Worm (Caenorhabditis elegans) whole organism, L4 larva: ENCODE data around the gene msp-45.
A peak's percentile ranks its signal among the peaks of the same experiment; 100 is the strongest.

Source experiments
- dmd-6 ChIP-seq: fragments of 200-800 bp; sonication (Bioruptor generic); IDR thresholded peaks from 2 replicates; pipeline ENCODE4 v1.3.6; 2022; ENCODE audit warnings: missing genetic modification reagents, missing genetic modification characterization, missing compliant biosample characterization
- egl-27 ChIP-seq: sonication (generic microtip); optimal IDR thresholded peaks from 3 replicates; lab custom pipeline; 2017; ENCODE audit warnings: missing biosample characterization, missing genetic modification reagents, missing genetic modification characterization
- nhr-11 ChIP-seq: fragments of 150-350 bp; optimal IDR thresholded peaks from 2 replicates; lab custom pipeline; 2014; ENCODE audit warnings: missing biosample characterization, missing genetic modification characterization
- unc-39 ChIP-seq: sonication (generic microtip); optimal IDR thresholded peaks from 2 replicates; lab custom pipeline; 2017; ENCODE audit warnings: missing biosample characterization, missing genetic modification characterization
- unc-62 ChIP-seq, 3 experiments: fragments of 150-350 bp in 1 of 3; sonication (generic microtip); optimal IDR thresholded peaks in 2 of 3; peaks in 1 of 3; 1 replicate in 1 of 3; 2 replicates in 2 of 3; lab custom pipeline; 2014 to 2017; ENCODE audit warnings: missing biosample characterization in 3 of 3, missing genetic modification characterization in 3 of 3, missing genetic modification reagents in 3 of 3, missing genotype in 1 of 3
- ztf-11 ChIP-seq: fragments of 150-350 bp; optimal IDR thresholded peaks from 2 replicates; lab custom pipeline; 2014; ENCODE audit warnings: missing biosample characterization, missing genetic modification characterization

DNA sequence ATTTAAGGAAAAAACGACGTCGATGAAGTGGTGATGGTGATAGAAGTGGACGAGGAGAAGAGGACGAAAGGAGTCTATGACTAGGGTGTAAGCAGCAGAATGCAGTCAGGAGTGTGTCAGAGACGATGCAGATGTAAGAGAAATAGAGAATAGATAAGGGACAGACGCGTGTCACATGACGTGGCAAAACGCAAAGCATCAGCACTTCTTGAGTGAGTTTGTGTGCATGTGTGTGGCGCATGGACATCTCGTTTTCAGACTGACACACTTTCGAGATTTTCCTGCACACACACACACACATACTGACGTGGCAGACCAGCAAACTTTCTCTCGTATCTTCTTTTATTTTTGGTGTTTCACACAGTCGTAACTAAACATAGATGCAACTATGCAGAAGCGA lies 25.6 kb upstream of the msp-45 start:
- TF ChIP-seq dmd-6 (GFP tag; lab: Robert Waterston, UW) (peak; percentile 97), unc-62 (GFP tag; optimal IDR thresholded peaks at IDR 0.05 in 1 of 2; lab: Kevin White, UChicago) (peak in 1 of 2 experiments; percentile 67), unc-62 (tag; optimal IDR thresholded peaks at IDR 0.05; lab: Kevin White, UChicago) (no peak), nhr-11 (peak; percentile 58), unc-39 (tag; lab: Kevin White, UChicago) (no peak), egl-27 (no peak), ztf-11 (no peak)
